Fruit fly (Drosophila melanogaster) whole organism, embryonic: ENCODE measurements around the gene CG5969.
A peak's percentile ranks its signal among the peaks of the same experiment; 100 is the strongest.

Source experiments
- ATbp ChIP-seq: fragments of 200-800 bp; sonication (Bioruptor generic); optimal IDR thresholded peaks from 2 replicates; lab custom pipeline; 2017; ENCODE audit warnings: missing biosample characterization, mild to moderate bottlenecking, missing genetic modification characterization, missing genetic modification reagents
- Ada2b ChIP-seq: fragments of 200-800 bp; sonication (Bioruptor generic); IDR thresholded peaks from 2 replicates; pipeline ENCODE4 v1.3.6; 2022; ENCODE audit warnings: missing biosample characterization, missing genetic modification characterization
- Atf3 ChIP-seq: fragments of 200-800 bp; sonication (Bioruptor generic); optimal IDR thresholded peaks from 3 replicates; lab custom pipeline; 2016; ENCODE audit warnings: missing biosample characterization, missing genetic modification characterization
- CG10147 ChIP-seq: fragments of 200-800 bp; sonication (Bioruptor generic); optimal IDR thresholded peaks from 2 replicates; lab custom pipeline; 2019; ENCODE audit warnings: missing biosample characterization, mild to moderate bottlenecking, missing genetic modification characterization, moderate library complexity
- CG11398 ChIP-seq: fragments of 200-800 bp; sonication (Bioruptor generic); optimal IDR thresholded peaks from 2 replicates; lab custom pipeline; 2016; ENCODE audit warnings: missing biosample characterization, missing genetic modification characterization
- CG11696 ChIP-seq: fragments of 200-800 bp; sonication (Bioruptor generic); IDR thresholded peaks from 2 replicates; pipeline ENCODE4 v1.3.6; 2022; ENCODE audit warnings: missing biosample characterization, missing genetic modification characterization
- CG12104 ChIP-seq: fragments of 200-800 bp; sonication (Bioruptor generic); optimal IDR thresholded peaks from 3 replicates; lab custom pipeline; 2016; ENCODE audit warnings: missing biosample characterization, missing genetic modification characterization
- CG12299 ChIP-seq: fragments of 200-800 bp; sonication (Bioruptor generic); optimal IDR thresholded peaks from 2 replicates; lab custom pipeline; 2018; ENCODE audit warnings: missing biosample characterization, mild to moderate bottlenecking, missing genetic modification characterization
- CG1233 ChIP-seq: fragments of 200-800 bp; sonication (Bioruptor generic); optimal IDR thresholded peaks from 4 replicates; lab custom pipeline; 2018; ENCODE audit warnings: missing biosample characterization, mild to moderate bottlenecking, missing genetic modification characterization
- CG1647 ChIP-seq: fragments of 200-800 bp; sonication (Bioruptor generic); optimal IDR thresholded peaks from 3 replicates; lab custom pipeline; 2016; ENCODE audit warnings: missing biosample characterization, missing genetic modification characterization
- CG17802 ChIP-seq: fragments of 200-800 bp; sonication (Bioruptor generic); optimal IDR thresholded peaks from 2 replicates; lab custom pipeline; 2018; ENCODE audit warnings: missing biosample characterization, mild to moderate bottlenecking, missing genetic modification characterization, moderate library complexity
- CG2202 ChIP-seq: fragments of 200-800 bp; sonication (Bioruptor generic); optimal IDR thresholded peaks from 2 replicates; lab custom pipeline; 2018; ENCODE audit warnings: missing biosample characterization, mild to moderate bottlenecking, missing genetic modification characterization
- CG2889 ChIP-seq: fragments of 200-800 bp; sonication (Bioruptor generic); IDR thresholded peaks from 3 replicates; pipeline ENCODE4 v1.3.6; 2022; ENCODE audit warnings: missing biosample characterization, missing genetic modification characterization
- CG31365 ChIP-seq: fragments of 200-800 bp; sonication (Bioruptor generic); optimal IDR thresholded peaks from 2 replicates; lab custom pipeline; 2018; ENCODE audit warnings: missing biosample characterization, mild to moderate bottlenecking, missing genetic modification characterization
- CG3163 ChIP-seq: fragments of 200-800 bp; sonication (Bioruptor generic); optimal IDR thresholded peaks from 3 replicates; lab custom pipeline; 2016; ENCODE audit warnings: missing biosample characterization, missing genetic modification characterization
- CG33213 ChIP-seq: fragments of 200-800 bp; sonication (Bioruptor generic); optimal IDR thresholded peaks from 3 replicates; lab custom pipeline; 2016; ENCODE audit warnings: missing biosample characterization, missing genetic modification characterization
- CG34224 ChIP-seq: fragments of 200-800 bp; sonication (Bioruptor generic); IDR thresholded peaks from 3 replicates; pipeline ENCODE4 v1.3.6; 2022; ENCODE audit warnings: missing biosample characterization, missing genetic modification characterization; ENCODE audit not compliant: partially characterized antibody
- CG4854 ChIP-seq: fragments of 200-800 bp; sonication (Bioruptor generic); optimal IDR thresholded peaks from 2 replicates; lab custom pipeline; 2016; ENCODE audit warnings: missing biosample characterization, missing genetic modification characterization, inconsistent platforms
- CG5245 ChIP-seq: fragments of 200-800 bp; sonication (Bioruptor generic); optimal IDR thresholded peaks from 3 replicates; lab custom pipeline; 2016; ENCODE audit warnings: missing biosample characterization, missing genetic modification characterization
- CG7556 ChIP-seq: fragments of 200-800 bp; sonication (Bioruptor generic); optimal IDR thresholded peaks from 2 replicates; lab custom pipeline; 2017; ENCODE audit warnings: missing biosample characterization, mild to moderate bottlenecking, missing genetic modification characterization
- CG7928 ChIP-seq: fragments of 200-800 bp; sonication (Bioruptor generic); optimal IDR thresholded peaks from 2 replicates; lab custom pipeline; 2017; ENCODE audit warnings: missing biosample characterization, mild to moderate bottlenecking, missing genetic modification characterization
- CG7963 ChIP-seq: fragments of 200-800 bp; sonication (Bioruptor generic); IDR thresholded peaks from 3 replicates; pipeline ENCODE4 v1.3.6; 2022; ENCODE audit warnings: missing biosample characterization, missing genetic modification characterization; ENCODE audit not compliant: partially characterized antibody
- CG8944 ChIP-seq: fragments of 200-800 bp; sonication (Bioruptor generic); optimal IDR thresholded peaks from 3 replicates; lab custom pipeline; 2016; ENCODE audit warnings: missing biosample characterization, missing genetic modification characterization
- CHES-1-like ChIP-seq: fragments of 200-800 bp; sonication (Bioruptor generic); optimal IDR thresholded peaks from 2 replicates; lab custom pipeline; 2016; ENCODE audit warnings: missing biosample characterization, missing genetic modification characterization
- CoRest ChIP-seq: fragments of 200-800 bp; sonication (Bioruptor generic); optimal IDR thresholded peaks from 3 replicates; lab custom pipeline; 2018; ENCODE audit warnings: missing biosample characterization, mild to moderate bottlenecking, missing genetic modification characterization, moderate library complexity
- Dip2 ChIP-seq: fragments of 200-800 bp; sonication (Bioruptor generic); IDR thresholded peaks from 2 replicates; pipeline ENCODE4 v1.3.6; 2022; ENCODE audit warnings: missing biosample characterization, missing genetic modification characterization
- Doc3 ChIP-seq: fragments of 200-800 bp; sonication (Bioruptor generic); IDR thresholded peaks from 3 replicates; pipeline ENCODE4 v1.3.6; 2022; ENCODE audit warnings: missing biosample characterization, missing genetic modification characterization; ENCODE audit not compliant: partially characterized antibody
- Hsf ChIP-seq: fragments of 200-800 bp; sonication (Bioruptor generic); optimal IDR thresholded peaks from 3 replicates; lab custom pipeline; 2016; ENCODE audit warnings: missing biosample characterization, missing genetic modification characterization
- Mes4 ChIP-seq: fragments of 200-800 bp; sonication (Bioruptor generic); optimal IDR thresholded peaks from 2 replicates; lab custom pipeline; 2016; ENCODE audit warnings: missing biosample characterization, missing genetic modification characterization
- Opbp ChIP-seq: fragments of 200-800 bp; sonication (Bioruptor generic); IDR thresholded peaks from 3 replicates; pipeline ENCODE4 v1.3.6; 2022; ENCODE audit warnings: missing biosample characterization, missing genetic modification characterization; ENCODE audit not compliant: partially characterized antibody
- PHDP ChIP-seq: fragments of 200-800 bp; sonication (Bioruptor generic); optimal IDR thresholded peaks from 3 replicates; lab custom pipeline; 2018; ENCODE audit warnings: missing biosample characterization, mild to moderate bottlenecking, missing genetic modification characterization, moderate library complexity
- Six4 ChIP-seq: fragments of 200-800 bp; sonication (Bioruptor generic); optimal IDR thresholded peaks from 2 replicates; lab custom pipeline; 2016; ENCODE audit warnings: missing biosample characterization, missing genetic modification characterization
- Sry-β ChIP-seq: fragments of 200-800 bp; sonication (Bioruptor generic); optimal IDR thresholded peaks from 2 replicates; lab custom pipeline; 2018; ENCODE audit warnings: missing biosample characterization, mild to moderate bottlenecking, missing genetic modification characterization, moderate library complexity
- abd-A ChIP-seq: fragments of 200-800 bp; sonication (Bioruptor generic); optimal IDR thresholded peaks from 3 replicates; lab custom pipeline; 2019; ENCODE audit warnings: missing biosample characterization, mild to moderate bottlenecking, missing genetic modification characterization, moderate library complexity
- cas ChIP-seq: fragments of 200-800 bp; sonication (Bioruptor generic); IDR thresholded peaks from 2 replicates; pipeline ENCODE4 v1.3.6; 2022; ENCODE audit warnings: missing biosample characterization, missing genetic modification characterization
- crol ChIP-seq: fragments of 200-800 bp; sonication (Bioruptor generic); IDR thresholded peaks from 2 replicates; pipeline ENCODE4 v1.3.6; 2022; ENCODE audit warnings: missing biosample characterization, missing genetic modification characterization
- dmrt11E ChIP-seq: fragments of 200-800 bp; sonication (Bioruptor generic); optimal IDR thresholded peaks from 3 replicates; lab custom pipeline; 2018; ENCODE audit warnings: missing biosample characterization, mild to moderate bottlenecking, missing genetic modification characterization, moderate library complexity
- dysf ChIP-seq: fragments of 200-800 bp; sonication (Bioruptor generic); IDR thresholded peaks from 3 replicates; pipeline ENCODE4 v1.3.6; 2022; ENCODE audit warnings: missing biosample characterization, missing genetic modification characterization
- eyg ChIP-seq: fragments of 200-800 bp; sonication (Bioruptor generic); optimal IDR thresholded peaks from 3 replicates; lab custom pipeline; 2016; ENCODE audit warnings: missing biosample characterization, missing genetic modification characterization
- gce ChIP-seq: fragments of 200-800 bp; sonication (Bioruptor generic); IDR thresholded peaks from 3 replicates; pipeline ENCODE4 v1.3.6; 2022; ENCODE audit warnings: missing biosample characterization, missing genetic modification characterization
- gem ChIP-seq: fragments of 200-800 bp; sonication (Bioruptor generic); optimal IDR thresholded peaks from 2 replicates; lab custom pipeline; 2019; ENCODE audit warnings: missing biosample characterization, mild to moderate bottlenecking, missing genetic modification characterization, moderate library complexity
- h ChIP-seq: fragments of >200 bp; optimal IDR thresholded peaks from 2 replicates; lab custom pipeline; 2017
- ind ChIP-seq: fragments of 200-800 bp; sonication (Bioruptor generic); optimal IDR thresholded peaks from 3 replicates; lab custom pipeline; 2016; ENCODE audit warnings: missing biosample characterization, missing genetic modification characterization
- pan ChIP-seq, 4 experiments: fragments of >200 bp in 3 of 4; fragments of 200-800 bp in 1 of 4; sonication (Bioruptor generic) in 1 of 4; optimal IDR thresholded peaks in 3 of 4; IDR thresholded peaks in 1 of 4; 2 replicates each; pipeline versions ENCODE4 v1.3.6 to Lab custom; 2017 to 2022; ENCODE audit warnings: missing biosample characterization in 2 of 4, missing genetic modification characterization in 2 of 4, mixed read lengths in 1 of 4
- schlank ChIP-seq: fragments of 200-800 bp; sonication (Bioruptor generic); optimal IDR thresholded peaks from 2 replicates; lab custom pipeline; 2018; ENCODE audit warnings: missing biosample characterization, mild to moderate bottlenecking, missing genetic modification characterization
- sisA ChIP-seq: fragments of 200-800 bp; sonication (Bioruptor generic); IDR thresholded peaks from 2 replicates; pipeline ENCODE4 v1.3.6; 2022; ENCODE audit warnings: missing biosample characterization, missing genetic modification characterization
- tup ChIP-seq: fragments of 200-800 bp; sonication (Bioruptor generic); optimal IDR thresholded peaks from 2 replicates; lab custom pipeline; 2016; ENCODE audit warnings: missing biosample characterization, mild to moderate bottlenecking, missing genetic modification characterization, moderate library complexity
- zfh2 ChIP-seq: fragments of 200-800 bp; sonication (Bioruptor generic); optimal IDR thresholded peaks from 2 replicates; lab custom pipeline; 2016; ENCODE audit warnings: missing biosample characterization, missing genetic modification characterization

The CG5969 gene

DNA sequence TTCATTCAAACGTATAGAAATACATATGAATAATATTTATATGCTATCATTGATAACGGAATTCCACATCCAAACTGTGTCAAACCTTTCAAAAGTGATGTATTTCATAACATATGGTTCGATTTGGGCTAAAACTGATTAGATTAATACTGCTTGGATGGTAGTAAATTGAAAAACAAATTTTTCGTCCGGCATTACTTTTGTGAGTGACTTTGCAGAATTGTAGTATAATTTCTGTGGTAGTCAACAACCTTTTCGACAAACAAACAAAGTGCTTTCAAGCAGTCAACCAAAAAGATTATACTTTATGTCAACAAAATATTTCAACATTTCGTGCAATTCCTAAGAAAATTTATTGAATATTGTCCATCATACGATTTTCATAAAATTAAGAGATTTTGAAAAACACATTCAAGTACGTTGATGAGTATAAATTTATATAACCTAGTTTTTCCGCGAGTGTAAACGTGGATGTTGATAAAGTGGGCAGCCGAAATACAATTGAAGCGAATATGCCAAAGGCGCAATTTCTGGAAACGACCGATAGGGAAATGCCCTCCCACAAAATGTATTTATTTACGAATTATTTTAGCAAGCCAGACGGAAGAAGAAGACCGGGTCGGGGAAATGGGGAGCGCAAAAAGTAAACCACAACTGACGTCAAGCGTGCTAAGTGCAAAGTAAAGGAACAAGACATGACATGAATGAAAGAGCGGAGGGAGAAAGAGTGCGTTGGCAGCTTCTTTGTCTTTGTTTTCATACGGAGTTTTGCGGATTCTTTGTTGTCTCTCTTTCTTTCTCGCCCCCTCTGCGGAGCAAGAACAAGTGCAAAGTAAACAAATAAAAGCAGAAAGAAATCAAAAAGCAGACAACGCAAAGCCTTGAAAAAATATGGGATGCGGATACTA is 44.6 kb downstream of the CG5969 start (continued):
- TF ChIP-seq pan (optimal IDR thresholded peaks at IDR 0.05; lab: Kevin White, UChicago) (no peak), pan (GFP tag; optimal IDR thresholded peaks at IDR 0.05 in 1 of 2, IDR thresholded peaks at IDR 0.05 in 1 of 2) (peak in 1 of 2 experiments; percentile 62), Six4 (peak; percentile 25), PHDP (tag; lab: Kevin White, UChicago) (peak; percentile 40), CG12104 (GFP tag; lab: Kevin White, UChicago) (no peak), Ada2b (GFP tag; lab: Robert Waterston, UW) (peak; percentile 46; the same call in 1 of the 2 replicates), CG31365 (tag; lab: Kevin White, UChicago) (no peak), CG1647 (no peak), gem (tag; lab: Kevin White, UChicago) (peak; percentile 68), CHES-1-like (GFP tag; lab: Kevin White, UChicago) (no peak), CoRest (tag; lab: Kevin White, UChicago) (peak; percentile 1), CG12299 (tag; lab: Kevin White, UChicago) (peak; percentile 30), CG1233 (GFP tag; lab: Kevin White, UChicago) (peak; percentile 15), CG8944 (GFP tag; lab: Kevin White, UChicago) (no peak), ATbp (GFP tag; lab: Kevin White, UChicago) (peak; percentile 15), Dip2 (GFP tag; lab: Robert Waterston, UW) (no peak), Atf3 (GFP tag; lab: Kevin White, UChicago) (no peak), CG4854 (GFP tag; lab: Kevin White, UChicago) (no peak), CG17802 (no peak), dmrt11E (tag; lab: Kevin White, UChicago) (peak; percentile 5), Hsf (GFP tag; lab: Kevin White, UChicago) (peak; percentile 39), CG7556 (GFP tag; lab: Kevin White, UChicago) (peak; percentile 45), crol (GFP tag; lab: Robert Waterston, UW) (peak; percentile 56; the same call in 1 of the 2 replicates), CG5245 (no peak), CG33213 (GFP tag; lab: Kevin White, UChicago) (no peak), CG7963 (GFP tag; lab: Robert Waterston, UW) (no peak), Doc3 (GFP tag; lab: Robert Waterston, UW) (no peak), schlank (tag; lab: Kevin White, UChicago) (no peak), CG2202 (tag; lab: Kevin White, UChicago) (no peak), sisA (GFP tag; lab: Robert Waterston, UW) (no peak), gce (GFP tag; lab: Robert Waterston, UW) (no peak), CG11398 (GFP tag; lab: Kevin White, UChicago) (no peak), Opbp (no peak), CG11696 (GFP tag; lab: Robert Waterston, UW) (peak; percentile 51; the same call in 1 of the 2 replicates), CG3163 (GFP tag; lab: Kevin White, UChicago) (peak; percentile 75), CG10147 (GFP tag; lab: Kevin White, UChicago) (peak; percentile 28), ind (GFP tag; lab: Kevin White, UChicago) (peak; percentile 8), zfh2 (GFP tag; lab: Kevin White, UChicago) (peak; percentile 5), CG34224 (no peak), h (lab: Kevin White, UChicago) (no peak), CG7928 (GFP tag; lab: Kevin White, UChicago) (peak; percentile 14), Sry-β (no peak), eyg (GFP tag; lab: Kevin White, UChicago) (no peak), abd-A (tag; lab: Kevin White, UChicago) (no peak), cas (GFP tag; lab: Robert Waterston, UW) (no peak), CG2889 (no peak), tup (GFP tag; lab: Kevin White, UChicago) (no peak), dysf (GFP tag; lab: Robert Waterston, UW) (0 out of 3 replicates have a peak, but pooled peaks have one; percentile 40), Mes4 (GFP tag; lab: Kevin White, UChicago) (no peak)
